Worm (Caenorhabditis elegans) whole organism, L4 larva: ENCODE measurements around the gene B0252.11.
A peak's percentile ranks its signal among the peaks of the same experiment; 100 is the strongest.

Experiments used
- F10B5.3 ChIP-seq: sonication (generic microtip); optimal IDR thresholded peaks from 2 replicates; lab custom pipeline; 2016; ENCODE audit warnings: mild to moderate bottlenecking, missing genetic modification characterization, missing compliant biosample characterization
- F49E8.2 ChIP-seq: sonication (generic microtip); optimal IDR thresholded peaks from 2 replicates; lab custom pipeline; 2016; ENCODE audit warnings: missing compliant biosample characterization, mild to moderate bottlenecking, missing genetic modification characterization, borderline replicate concordance
- R02D3.7 ChIP-seq: fragments of 150-350 bp; sonication (generic microtip); optimal IDR thresholded peaks from 3 replicates; lab custom pipeline; 2014; ENCODE audit warnings: missing biosample characterization, missing genetic modification characterization
- arid-1 ChIP-seq: fragments of 200-800 bp; sonication (Bioruptor generic); conservative IDR thresholded peaks from 2 replicates; pipeline ENCODE4 v1.3.6; 2022; ENCODE audit warnings: missing genetic modification reagents, missing genetic modification characterization, missing compliant biosample characterization
- ceh-20 ChIP-seq: fragments of 200-800 bp; sonication (Bioruptor generic); IDR thresholded peaks from 2 replicates; pipeline ENCODE4 v1.3.6; 2022; ENCODE audit warnings: missing genetic modification reagents, missing genetic modification characterization, missing compliant biosample characterization
- ceh-28 ChIP-seq: fragments of 150-350 bp; optimal IDR thresholded peaks from 2 replicates; lab custom pipeline; 2014; ENCODE audit warnings: missing biosample characterization, missing genetic modification reagents, missing genetic modification characterization
- ceh-32 ChIP-seq: sonication (generic microtip); optimal IDR thresholded peaks from 2 replicates; lab custom pipeline; 2016; ENCODE audit warnings: mild to moderate bottlenecking, missing genetic modification characterization, missing compliant biosample characterization; ENCODE audit not compliant: poor library complexity
- ceh-62 ChIP-seq: sonication (generic microtip); optimal IDR thresholded peaks from 2 replicates; lab custom pipeline; 2017; ENCODE audit warnings: missing biosample characterization, missing genetic modification characterization
- ces-1 ChIP-seq: fragments of 150-350 bp; sonication (generic microtip); optimal IDR thresholded peaks from 4 replicates; lab custom pipeline; 2014; ENCODE audit warnings: missing biosample characterization, missing genetic modification reagents, missing genetic modification characterization
- cey-2 ChIP-seq: sonication (generic microtip); optimal IDR thresholded peaks from 3 replicates; lab custom pipeline; 2017; ENCODE audit warnings: missing genetic modification characterization, mild to moderate bottlenecking, missing compliant biosample characterization, antibody characterized with exemption, borderline replicate concordance; ENCODE audit not compliant: insufficient read depth
- dmd-6 ChIP-seq: fragments of 200-800 bp; sonication (Bioruptor generic); IDR thresholded peaks from 2 replicates; pipeline ENCODE4 v1.3.6; 2022; ENCODE audit warnings: missing genetic modification reagents, missing genetic modification characterization, missing compliant biosample characterization
- dmd-8 ChIP-seq: fragments of 200-800 bp; sonication (Bioruptor generic); IDR thresholded peaks from 2 replicates; pipeline ENCODE4 v1.3.6; 2022; ENCODE audit warnings: missing genetic modification characterization, missing compliant biosample characterization
- dmd-9 ChIP-seq: fragments of 200-800 bp; sonication (Bioruptor generic); IDR thresholded peaks from 2 replicates; pipeline ENCODE4 v1.3.6; 2022; ENCODE audit warnings: missing genetic modification reagents, missing genetic modification characterization, missing compliant biosample characterization
- dve-1 ChIP-seq: sonication (generic microtip); optimal IDR thresholded peaks from 2 replicates; lab custom pipeline; 2017; ENCODE audit warnings: antibody characterized with exemption, mild to moderate bottlenecking, missing genetic modification characterization, missing compliant biosample characterization; ENCODE audit not compliant: insufficient read depth
- egl-43 ChIP-seq: fragments of 200-800 bp; sonication (Bioruptor generic); IDR thresholded peaks from 2 replicates; pipeline ENCODE4 v1.3.6; 2022; ENCODE audit warnings: missing genetic modification reagents, missing genetic modification characterization, missing compliant biosample characterization
- fos-1 ChIP-seq: fragments of 150-350 bp; optimal IDR thresholded peaks from 2 replicates; lab custom pipeline; 2014; ENCODE audit warnings: missing biosample characterization, missing genetic modification characterization
- gei-8 ChIP-seq: fragments of 200-800 bp; sonication (Bioruptor generic); optimal IDR thresholded peaks from 2 replicates; lab custom pipeline; 2018; ENCODE audit warnings: mild to moderate bottlenecking, missing genetic modification characterization, missing compliant biosample characterization
- hif-1 ChIP-seq, 2 experiments: sonication (generic microtip); optimal IDR thresholded peaks; 2 replicates each; lab custom pipeline; 2016 to 2017; ENCODE audit warnings: missing compliant biosample characterization in 2 of 2, missing genetic modification characterization in 2 of 2, missing genetic modification reagents in 2 of 2, missing genotype in 2 of 2, mild to moderate bottlenecking in 1 of 2
- hlh-11 ChIP-seq: fragments of 200-800 bp; sonication (Bioruptor generic); optimal IDR thresholded peaks from 2 replicates; lab custom pipeline; 2018; ENCODE audit warnings: mild to moderate bottlenecking, missing genetic modification characterization, missing compliant biosample characterization
- lin-13 ChIP-seq: fragments of 150-350 bp; optimal IDR thresholded peaks from 2 replicates; lab custom pipeline; 2014; ENCODE audit warnings: missing biosample characterization, missing genetic modification reagents, missing genetic modification characterization
- lin-29 ChIP-seq: fragments of 200-800 bp; sonication (Bioruptor generic); IDR thresholded peaks from 2 replicates; pipeline ENCODE4 v1.3.6; 2022; ENCODE audit warnings: missing genetic modification reagents, missing genetic modification characterization, missing compliant biosample characterization
- lin-38 ChIP-seq: fragments of 200-800 bp; sonication (Bioruptor generic); IDR thresholded peaks from 2 replicates; pipeline ENCODE4 v1.3.6; 2022; ENCODE audit warnings: missing genetic modification reagents, missing genetic modification characterization, missing compliant biosample characterization
- lsy-2 ChIP-seq, 2 experiments: fragments of 150-350 bp in 1 of 2; sonication (generic microtip) in 1 of 2; optimal IDR thresholded peaks; 2 replicates each; lab custom pipeline; 2014 to 2017; ENCODE audit warnings: missing biosample characterization in 2 of 2, missing genetic modification characterization in 2 of 2
- madf-9 ChIP-seq: fragments of 200-800 bp; sonication (Bioruptor generic); conservative IDR thresholded peaks from 2 replicates; pipeline ENCODE4 v1.3.6; 2022; ENCODE audit warnings: missing genetic modification reagents, missing genetic modification characterization, missing compliant biosample characterization
- mdl-1 ChIP-seq, 2 experiments: fragments of 150-350 bp in 1 of 2; sonication (generic microtip) in 1 of 2; optimal IDR thresholded peaks; 2 replicates each; lab custom pipeline; 2014 to 2017; ENCODE audit warnings: missing biosample characterization in 2 of 2, missing genetic modification characterization in 2 of 2
- nhr-102 ChIP-seq: sonication (generic microtip); optimal IDR thresholded peaks from 2 replicates; lab custom pipeline; 2016; ENCODE audit warnings: mild to moderate bottlenecking, missing genetic modification characterization, moderate library complexity, missing compliant biosample characterization
- nhr-11 ChIP-seq: fragments of 150-350 bp; optimal IDR thresholded peaks from 2 replicates; lab custom pipeline; 2014; ENCODE audit warnings: missing biosample characterization, missing genetic modification characterization
- nhr-237 ChIP-seq: sonication (generic microtip); optimal IDR thresholded peaks from 2 replicates; lab custom pipeline; 2017; ENCODE audit warnings: missing biosample characterization, missing genetic modification characterization
- nhr-28 ChIP-seq: fragments of 150-350 bp; optimal IDR thresholded peaks from 2 replicates; lab custom pipeline; 2014; ENCODE audit warnings: missing biosample characterization, missing genetic modification characterization
- nhr-6 ChIP-seq: fragments of 150-350 bp; optimal IDR thresholded peaks from 2 replicates; lab custom pipeline; 2014; ENCODE audit warnings: missing biosample characterization, missing genetic modification characterization
- nhr-77 ChIP-seq: fragments of 150-350 bp; optimal IDR thresholded peaks from 2 replicates; lab custom pipeline; 2014; ENCODE audit warnings: missing biosample characterization, missing genetic modification characterization
- pha-4 ChIP-seq, 2 experiments: fragments of 150-350 bp in 1 of 2; fragments of 200-800 bp in 1 of 2; sonication (Bioruptor generic) in 1 of 2; IDR thresholded peaks in 1 of 2; optimal IDR thresholded peaks in 1 of 2; 2 replicates each; pipeline versions ENCODE4 v1.3.6 to Lab custom; 2014 to 2022; ENCODE audit warnings: missing genetic modification characterization in 2 of 2, missing genetic modification reagents in 2 of 2, missing biosample characterization in 1 of 2, missing compliant biosample characterization in 1 of 2
- pqm-1 ChIP-seq: sonication (generic microtip); optimal IDR thresholded peaks from 2 replicates; lab custom pipeline; 2017; ENCODE audit warnings: missing biosample characterization, missing genetic modification characterization
- sdz-12 ChIP-seq: fragments of 200-800 bp; sonication (Bioruptor generic); optimal IDR thresholded peaks from 2 replicates; lab custom pipeline; 2018; ENCODE audit warnings: mild to moderate bottlenecking, missing genetic modification characterization, missing compliant biosample characterization
- tag-97 ChIP-seq: fragments of 200-800 bp; sonication (Bioruptor generic); IDR thresholded peaks from 2 replicates; pipeline ENCODE4 v1.3.6; 2022; ENCODE audit warnings: missing genetic modification characterization, missing compliant biosample characterization
- tra-1 ChIP-seq: fragments of 200-800 bp; sonication (Bioruptor generic); IDR thresholded peaks from 2 replicates; pipeline ENCODE4 v1.3.6; 2022; ENCODE audit warnings: missing genetic modification reagents, missing genetic modification characterization, missing compliant biosample characterization
- unc-39 ChIP-seq: sonication (generic microtip); optimal IDR thresholded peaks from 2 replicates; lab custom pipeline; 2017; ENCODE audit warnings: missing biosample characterization, missing genetic modification characterization
- unc-62 ChIP-seq, 3 experiments: fragments of 150-350 bp in 1 of 3; sonication (generic microtip); optimal IDR thresholded peaks in 2 of 3; peaks in 1 of 3; 1 replicate in 1 of 3; 2 replicates in 2 of 3; lab custom pipeline; 2014 to 2017; ENCODE audit warnings: missing biosample characterization in 3 of 3, missing genetic modification characterization in 3 of 3, missing genetic modification reagents in 3 of 3, missing genotype in 1 of 3
- zfp-2 ChIP-seq: sonication (generic microtip); optimal IDR thresholded peaks from 2 replicates; lab custom pipeline; 2016; ENCODE audit warnings: mild to moderate bottlenecking, missing genetic modification characterization, missing compliant biosample characterization
- zip-11 ChIP-seq: fragments of 200-800 bp; sonication (Bioruptor generic); IDR thresholded peaks from 2 replicates; pipeline ENCODE4 v1.3.6; 2022; ENCODE audit warnings: missing genetic modification characterization, missing compliant biosample characterization
- zip-2 ChIP-seq: fragments of 150-350 bp; optimal IDR thresholded peaks from 2 replicates; lab custom pipeline; 2014; ENCODE audit warnings: missing biosample characterization, missing genetic modification characterization
- ztf-7 ChIP-seq: fragments of 150-350 bp; optimal IDR thresholded peaks from 2 replicates; lab custom pipeline; 2014; ENCODE audit warnings: missing biosample characterization, missing genetic modification characterization

B0252.11 gene

ce11 chrII:6926488-6926887 is 8.9 kb upstream of the B0252.11 start (continued):
- peak; percentile 68 for TF ChIP-seq pqm-1
- peak; percentile 76; the same call in 1 of the 2 replicates for TF ChIP-seq pha-4 (GFP tag; IDR thresholded peaks at IDR 0.05; lab: Robert Waterston, UW)
- peak; percentile 30 for TF ChIP-seq pha-4 (tag; optimal IDR thresholded peaks at IDR 0.05; lab: Kevin White, UChicago)
- TF ChIP-seq lin-38: peak; percentile 41
- no peak for TF ChIP-seq nhr-237 (tag; lab: Kevin White, UChicago)
- peak; percentile 34 for TF ChIP-seq ceh-28 (tag; lab: Kevin White, UChicago)
- TF ChIP-seq lsy-2 (tag; optimal IDR thresholded peaks at IDR 0.05; lab: Kevin White, UChicago): peak; percentile 46 to 79
- TF ChIP-seq mdl-1 (tag; optimal IDR thresholded peaks at IDR 0.05; lab: Kevin White, UChicago): peak; percentile 61 to 91
- TF ChIP-seq dmd-9 (GFP tag; lab: Robert Waterston, UW): no peak
- TF ChIP-seq egl-43 (GFP tag; lab: Robert Waterston, UW): peak; percentile 37; the same call in 1 of the 2 replicates
- no peak for TF ChIP-seq fos-1 (tag; lab: Kevin White, UChicago)
- peak; percentile 9 for TF ChIP-seq F10B5.3
- no peak for TF ChIP-seq lin-29 (GFP tag; lab: Robert Waterston, UW)
- TF ChIP-seq hif-1 (tag; optimal IDR thresholded peaks at IDR 0.05; lab: Kevin White, UChicago): peak; percentile 18 to 74
- TF ChIP-seq arid-1 (GFP tag; lab: Robert Waterston, UW): peak; percentile 23; the same call in 1 of the 2 replicates
- TF ChIP-seq nhr-102 (tag; lab: Kevin White, UChicago): peak; percentile 47
- no peak for TF ChIP-seq cey-2
- TF ChIP-seq nhr-28 (tag; lab: Kevin White, UChicago): peak; percentile 70
- TF ChIP-seq ceh-20 (GFP tag; lab: Robert Waterston, UW): peak; percentile 13; the same call in 1 of the 2 replicates
- peak; percentile 82 for TF ChIP-seq tra-1 (GFP tag; lab: Robert Waterston, UW)

ce11 chrII:6926054-6926453 is 8.4 kb upstream of the B0252.11 start:
- TF ChIP-seq arid-1 (GFP tag; lab: Robert Waterston, UW) (no peak), madf-9 (GFP tag; lab: Robert Waterston, UW) (peak; percentile 81), nhr-28 (tag; lab: Kevin White, UChicago) (no peak), hlh-11 (no peak), hif-1 (tag; optimal IDR thresholded peaks at IDR 0.05; lab: Kevin White, UChicago) (no peak), lin-38 (no peak), ces-1 (GFP tag; lab: Kevin White, UChicago) (no peak), R02D3.7 (tag; lab: Kevin White, UChicago) (no peak)

DNA sequence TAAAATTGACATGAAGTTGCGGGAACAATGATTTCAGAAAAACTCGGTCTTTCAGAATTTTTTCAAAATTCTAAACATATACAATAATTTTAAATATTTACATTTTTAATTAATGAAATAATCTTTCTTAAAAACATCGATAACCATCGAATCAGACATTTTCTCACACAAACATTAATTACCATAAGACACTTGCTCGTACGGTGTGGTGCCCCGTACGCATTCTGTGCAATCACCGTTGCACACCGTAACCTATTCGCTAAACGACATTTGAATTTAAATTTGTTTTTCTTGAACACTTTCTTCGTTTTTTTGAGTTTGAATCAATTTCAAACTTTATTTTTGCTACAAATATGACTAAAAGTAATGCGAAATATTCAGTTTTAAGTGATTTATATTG is 6.2 kb upstream of the B0252.11 start:
- TF ChIP-seq ceh-32: no peak
- TF ChIP-seq zip-2 (tag; lab: Kevin White, UChicago): no peak
- TF ChIP-seq nhr-6 (tag; lab: Kevin White, UChicago): no peak
- TF ChIP-seq nhr-77: no peak
- no peak for TF ChIP-seq unc-62 (GFP tag; optimal IDR thresholded peaks at IDR 0.05 in 1 of 2; lab: Kevin White, UChicago)
- no peak for TF ChIP-seq unc-62 (tag; optimal IDR thresholded peaks at IDR 0.05; lab: Kevin White, UChicago)

DNA sequence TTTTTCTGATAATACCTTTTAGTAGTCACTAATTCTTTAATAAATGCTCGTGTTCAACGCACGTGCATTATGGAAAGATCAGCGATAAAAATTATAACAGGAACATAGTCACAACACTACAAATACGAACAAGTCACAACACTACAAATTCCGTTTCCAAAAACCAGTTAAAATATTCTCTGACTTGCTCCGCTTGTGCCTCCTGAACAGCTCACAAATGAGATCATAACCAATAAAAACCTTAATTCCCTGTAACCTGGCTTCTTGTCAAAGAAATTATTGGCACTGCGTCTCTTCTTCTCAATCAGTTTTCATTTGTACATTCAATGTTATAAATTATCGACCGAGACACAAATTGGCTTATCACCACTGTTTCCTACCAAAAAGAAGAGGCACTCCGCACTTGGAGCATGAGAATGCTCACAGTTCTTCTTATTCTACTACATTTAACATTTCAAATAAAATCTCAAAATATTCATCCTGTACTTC is 1.8 kb upstream of the B0252.11 start, which contains the start of gene B0252.1:
Gene B0252.1, plus strand, starts transcription at position 318 of the 489 bp plus-strand sequence.
- no peak for TF ChIP-seq dve-1
- TF ChIP-seq zip-2 (tag; lab: Kevin White, UChicago): no peak
- no peak for TF ChIP-seq fos-1 (tag; lab: Kevin White, UChicago)
- peak; percentile 56 for TF ChIP-seq pqm-1
- TF ChIP-seq tag-97: no peak
- no peak for TF ChIP-seq hif-1 (tag; optimal IDR thresholded peaks at IDR 0.05; lab: Kevin White, UChicago)
- no peak for TF ChIP-seq unc-39 (tag; lab: Kevin White, UChicago)
- no peak for TF ChIP-seq dmd-8 (GFP tag; lab: Robert Waterston, UW)
- no peak for TF ChIP-seq zfp-2 (tag; lab: Kevin White, UChicago)
- TF ChIP-seq zip-11 (GFP tag; lab: Robert Waterston, UW): no peak
- TF ChIP-seq dmd-9 (GFP tag; lab: Robert Waterston, UW): no peak
- no peak for TF ChIP-seq ceh-28 (tag; lab: Kevin White, UChicago)
- no peak for TF ChIP-seq nhr-237 (tag; lab: Kevin White, UChicago)
- TF ChIP-seq ztf-7 (tag; lab: Kevin White, UChicago): no peak
- no peak for TF ChIP-seq lin-13 (GFP tag; lab: Kevin White, UChicago)
- no peak for TF ChIP-seq sdz-12 (GFP tag; lab: Kevin White, UChicago)
- no peak for TF ChIP-seq lsy-2 (tag; optimal IDR thresholded peaks at IDR 0.05; lab: Kevin White, UChicago)
- TF ChIP-seq nhr-11: no peak
- TF ChIP-seq R02D3.7 (tag; lab: Kevin White, UChicago): no peak
- TF ChIP-seq dmd-6 (GFP tag; lab: Robert Waterston, UW): peak; percentile 30; the same call in 1 of the 2 replicates
- no peak for TF ChIP-seq gei-8 (GFP tag; lab: Kevin White, UChicago)
- TF ChIP-seq madf-9 (GFP tag; lab: Robert Waterston, UW): no peak
- TF ChIP-seq F49E8.2 (tag; lab: Kevin White, UChicago): no peak
- no peak for TF ChIP-seq ceh-62 (tag; lab: Kevin White, UChicago)
